Fruit fly (Drosophila melanogaster) whole organism, pupa: Measurements from ENCODE around the gene CG11317.

Experiments used
- CG13204 ChIP-seq: fragments of 200-800 bp; sonication (Bioruptor generic); optimal IDR thresholded peaks from 2 replicates; lab custom pipeline; 2018; ENCODE audit warnings: missing biosample characterization, mild to moderate bottlenecking, missing genetic modification characterization, moderate library complexity
- CG32121 ChIP-seq: fragments of 200-800 bp; sonication (Bioruptor generic); IDR thresholded peaks from 2 replicates; pipeline ENCODE4 v1.3.6; 2022; ENCODE audit warnings: missing biosample characterization, missing genetic modification characterization

- TF ChIP-seq CG32121 (peak; percentile 48; the same call in 1 of the 2 replicates), CG13204 (GFP tag; lab: Kevin White, UChicago) (no peak)
These were observed 37.1 kb downstream of the CG11317 start for dm6 chr3R:31059807-31060707.
